Worm (Caenorhabditis elegans) whole organism, L1 larva: ENCODE data around the gene agxt-1.

Experiments
- C04F5.9 ChIP-seq: sonication (generic microtip); optimal IDR thresholded peaks from 2 replicates; lab custom pipeline; 2016; ENCODE audit warnings: missing genetic modification characterization, missing compliant biosample characterization
- C34B4.2 ChIP-seq: sonication (generic microtip); optimal IDR thresholded peaks from 2 replicates; lab custom pipeline; 2017; ENCODE audit warnings: mild to moderate bottlenecking, missing genetic modification characterization, missing compliant biosample characterization
- F16B12.6 ChIP-seq: fragments of 150-350 bp; optimal IDR thresholded peaks from 2 replicates; lab custom pipeline; 2014; ENCODE audit warnings: missing biosample characterization, missing genetic modification characterization
- Y116A8C.19 ChIP-seq: sonication (generic microtip); optimal IDR thresholded peaks from 2 replicates; lab custom pipeline; 2016; ENCODE audit warnings: missing compliant biosample characterization, missing genetic modification characterization, borderline replicate concordance
- aha-1 ChIP-seq: fragments of 150-350 bp; optimal IDR thresholded peaks from 2 replicates; lab custom pipeline; 2014; ENCODE audit warnings: missing biosample characterization, missing genetic modification characterization
- aly-2 ChIP-seq: fragments of 150-350 bp; optimal IDR thresholded peaks from 2 replicates; lab custom pipeline; 2014; ENCODE audit warnings: missing biosample characterization, missing genetic modification characterization
- ceh-63 ChIP-seq: fragments of 200-800 bp; sonication (Bioruptor generic); optimal IDR thresholded peaks from 2 replicates; lab custom pipeline; 2018; ENCODE audit warnings: mild to moderate bottlenecking, missing genetic modification characterization, missing compliant biosample characterization
- ceh-82 ChIP-seq, 3 experiments: fragments of 150-350 bp in 1 of 3; sonication (generic microtip) in 2 of 3; optimal IDR thresholded peaks; 2 replicates each; lab custom pipeline; 2014 to 2017; ENCODE audit warnings: missing biosample characterization in 3 of 3, missing genetic modification characterization in 3 of 3
- egl-13 ChIP-seq: sonication (generic microtip); optimal IDR thresholded peaks from 2 replicates; lab custom pipeline; 2016; ENCODE audit warnings: missing genotype, missing genetic modification reagents, missing genetic modification characterization, missing compliant biosample characterization
- egl-27 ChIP-seq, 2 experiments: fragments of 150-350 bp in 1 of 2; sonication (generic microtip); optimal IDR thresholded peaks; 3 replicates each; lab custom pipeline; 2017 to 2018; ENCODE audit warnings: missing biosample characterization in 2 of 2, missing genetic modification characterization in 2 of 2, missing genetic modification reagents in 2 of 2
- ets-5 ChIP-seq: fragments of 200-800 bp; sonication (Bioruptor generic); IDR thresholded peaks from 2 replicates; pipeline ENCODE4 v1.3.6; 2022; ENCODE audit warnings: missing genetic modification characterization, missing compliant biosample characterization
- fkh-4 ChIP-seq: sonication (generic microtip); optimal IDR thresholded peaks from 2 replicates; lab custom pipeline; 2016; ENCODE audit warnings: missing compliant biosample characterization, missing genetic modification characterization, borderline replicate concordance
- fkh-8 ChIP-seq: sonication (generic microtip); optimal IDR thresholded peaks from 2 replicates; lab custom pipeline; 2016; ENCODE audit warnings: mild to moderate bottlenecking, missing genetic modification characterization, missing compliant biosample characterization
- fos-1 ChIP-seq: fragments of 150-350 bp; optimal IDR thresholded peaks from 2 replicates; lab custom pipeline; 2014; ENCODE audit warnings: missing biosample characterization, missing genetic modification characterization
- hlh-17 ChIP-seq: fragments of 200-800 bp; sonication (Bioruptor generic); optimal IDR thresholded peaks from 2 replicates; lab custom pipeline; 2018; ENCODE audit warnings: missing genetic modification characterization, mild to moderate bottlenecking, missing compliant biosample characterization, moderate library complexity, borderline replicate concordance
- hlh-4 ChIP-seq: sonication (generic microtip); optimal IDR thresholded peaks from 2 replicates; lab custom pipeline; 2016; ENCODE audit warnings: mild to moderate bottlenecking, missing genetic modification characterization, missing compliant biosample characterization
- hpl-2 ChIP-seq: fragments of 150-350 bp; optimal IDR thresholded peaks from 2 replicates; lab custom pipeline; 2014; ENCODE audit warnings: missing biosample characterization, missing genetic modification reagents, missing genetic modification characterization
- isw-1 ChIP-seq: fragments of 200-800 bp; sonication (Bioruptor generic); IDR thresholded peaks from 2 replicates; pipeline ENCODE4 v1.3.6; 2022; ENCODE audit warnings: missing genetic modification characterization, missing compliant biosample characterization
- lin-13 ChIP-seq: fragments of 150-350 bp; optimal IDR thresholded peaks from 2 replicates; lab custom pipeline; 2014; ENCODE audit warnings: missing biosample characterization, missing genetic modification reagents, missing genetic modification characterization
- lin-14 ChIP-seq: fragments of 200-800 bp; sonication (Bioruptor generic); optimal IDR thresholded peaks from 2 replicates; lab custom pipeline; 2018; ENCODE audit warnings: mild to moderate bottlenecking, missing genetic modification characterization, moderate library complexity, missing compliant biosample characterization
- lsy-2 ChIP-seq, 2 experiments: fragments of 150-350 bp; optimal IDR thresholded peaks; 2 replicates each; lab custom pipeline; 2014; ENCODE audit warnings: missing biosample characterization in 2 of 2, missing genetic modification characterization in 2 of 2
- nhr-12 ChIP-seq: sonication (generic microtip); optimal IDR thresholded peaks from 2 replicates; lab custom pipeline; 2017; ENCODE audit warnings: missing biosample characterization, missing genetic modification characterization
- nhr-20 ChIP-seq: sonication (generic microtip); optimal IDR thresholded peaks from 2 replicates; lab custom pipeline; 2016; ENCODE audit warnings: mild to moderate bottlenecking, missing genetic modification characterization, missing compliant biosample characterization
- nhr-237 ChIP-seq: fragments of 150-350 bp; optimal IDR thresholded peaks from 2 replicates; lab custom pipeline; 2014; ENCODE audit warnings: missing biosample characterization, missing genetic modification characterization
- nhr-77 ChIP-seq: fragments of 150-350 bp; optimal IDR thresholded peaks from 2 replicates; lab custom pipeline; 2014; ENCODE audit warnings: missing biosample characterization, missing genetic modification characterization
- nhr-84 ChIP-seq: sonication (generic microtip); optimal IDR thresholded peaks from 2 replicates; lab custom pipeline; 2017; ENCODE audit warnings: missing biosample characterization, missing genetic modification characterization
- nhr-85 ChIP-seq: sonication (generic microtip); peaks from one replicate; lab custom pipeline; 2016; ENCODE audit warnings: missing genetic modification characterization, inconsistent platforms, missing compliant biosample characterization
- nhr-90 ChIP-seq: sonication (generic microtip); optimal IDR thresholded peaks from 2 replicates; lab custom pipeline; 2016; ENCODE audit warnings: mild to moderate bottlenecking, missing genetic modification characterization, missing compliant biosample characterization; ENCODE audit not compliant: poor library complexity
- pax-3 ChIP-seq: fragments of 200-800 bp; sonication (Bioruptor generic); optimal IDR thresholded peaks from 2 replicates; lab custom pipeline; 2018; ENCODE audit warnings: mild to moderate bottlenecking, missing genetic modification characterization, moderate library complexity, missing compliant biosample characterization
- snpc-4 ChIP-seq: fragments of 150-350 bp; optimal IDR thresholded peaks from 2 replicates; lab custom pipeline; 2014; ENCODE audit warnings: missing biosample characterization, missing genetic modification characterization
- snu-23 ChIP-seq: sonication (generic microtip); optimal IDR thresholded peaks from 2 replicates; lab custom pipeline; 2016; ENCODE audit warnings: missing genetic modification characterization, missing compliant biosample characterization
- sptf-1 ChIP-seq: fragments of 150-350 bp; optimal IDR thresholded peaks from 2 replicates; lab custom pipeline; 2014; ENCODE audit warnings: missing biosample characterization, missing genetic modification characterization
- swsn-7 ChIP-seq: sonication (generic microtip); optimal IDR thresholded peaks from 2 replicates; lab custom pipeline; 2016; ENCODE audit warnings: missing genetic modification characterization, missing compliant biosample characterization
- tbx-2 ChIP-seq: sonication (generic microtip); optimal IDR thresholded peaks from 2 replicates; lab custom pipeline; 2016; ENCODE audit warnings: missing genetic modification characterization, missing compliant biosample characterization
- unc-130 ChIP-seq: fragments of 150-350 bp; optimal IDR thresholded peaks from 2 replicates; lab custom pipeline; 2017; ENCODE audit warnings: missing biosample characterization, missing genetic modification characterization, inconsistent platforms
- unc-30 ChIP-seq: sonication (generic microtip); optimal IDR thresholded peaks from 2 replicates; lab custom pipeline; 2017; ENCODE audit warnings: missing biosample characterization, missing genetic modification characterization
- unc-62 ChIP-seq: fragments of 150-350 bp; optimal IDR thresholded peaks from 2 replicates; lab custom pipeline; 2014; ENCODE audit warnings: missing biosample characterization, missing genetic modification reagents, missing genetic modification characterization
- unc-86 ChIP-seq: sonication (generic microtip); optimal IDR thresholded peaks from 2 replicates; lab custom pipeline; 2016; ENCODE audit warnings: missing genetic modification characterization, missing compliant biosample characterization
- zag-1 ChIP-seq: fragments of 150-350 bp; optimal IDR thresholded peaks from 2 replicates; lab custom pipeline; 2014; ENCODE audit warnings: missing biosample characterization, missing genetic modification characterization
- zip-4 ChIP-seq: fragments of 200-800 bp; sonication (Bioruptor generic); optimal IDR thresholded peaks from 2 replicates; lab custom pipeline; 2018; ENCODE audit warnings: mild to moderate bottlenecking, missing genetic modification characterization, moderate library complexity, missing compliant biosample characterization
- ztf-11 ChIP-seq, 2 experiments: sonication (generic microtip); optimal IDR thresholded peaks; 2 replicates each; lab custom pipeline; 2016 to 2017; ENCODE audit warnings: missing genetic modification characterization in 2 of 2, missing biosample characterization in 1 of 2, missing compliant biosample characterization in 1 of 2
- ztf-4 ChIP-seq: fragments of 150-350 bp; optimal IDR thresholded peaks from 2 replicates; lab custom pipeline; 2014; ENCODE audit warnings: missing biosample characterization, missing genetic modification characterization

The agxt-1 gene

DNA sequence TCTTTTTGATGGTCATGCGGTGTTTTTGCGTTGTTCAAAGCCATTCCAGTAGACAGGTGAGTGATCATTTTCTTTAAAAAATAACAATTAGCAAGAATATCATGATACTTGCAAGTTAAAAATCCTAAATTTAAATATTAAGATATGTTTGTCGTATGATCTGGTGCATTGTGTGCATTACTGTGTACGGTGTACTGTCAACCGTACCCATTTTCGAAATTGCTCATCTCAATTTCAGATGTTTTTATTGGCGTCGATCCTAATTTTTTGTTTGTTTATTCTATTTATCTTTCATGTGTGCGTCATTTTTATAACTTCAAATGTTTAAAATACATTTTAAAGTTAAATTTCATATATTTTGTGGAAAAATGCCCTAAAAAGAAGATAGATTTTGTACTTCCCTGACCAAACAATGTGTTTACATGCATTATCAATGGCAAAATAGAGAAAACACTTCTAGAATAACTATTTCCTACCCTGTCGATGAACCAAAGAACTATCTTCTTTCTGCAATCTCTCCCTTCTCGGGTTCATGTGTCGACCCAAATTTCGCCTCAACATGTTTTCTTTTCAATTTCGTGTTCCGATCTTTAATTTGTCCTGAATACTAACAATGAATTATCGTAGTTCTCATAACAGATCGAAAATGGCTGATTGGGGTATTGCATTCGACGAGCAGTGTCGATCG is 39.0 kb downstream of the agxt-1 start, which contains the start of the genes T07D4.5 and ddx-19 (continued):
- TF ChIP-seq nhr-77 (tag; lab: Kevin White, UChicago): no peak
- peak in 1 of 3 experiments; percentile 15 for TF ChIP-seq ceh-82 (tag; optimal IDR thresholded peaks at IDR 0.05; lab: Kevin White, UChicago)
- no peak for TF ChIP-seq egl-27 (tag; optimal IDR thresholded peaks at IDR 0.05; lab: Kevin White, UChicago)
- TF ChIP-seq fos-1 (tag; lab: Kevin White, UChicago): peak; percentile 17
- no peak for TF ChIP-seq sptf-1
- TF ChIP-seq hlh-4: no peak
- TF ChIP-seq unc-130 (tag; lab: Kevin White, UChicago): peak; percentile 83
- TF ChIP-seq swsn-7: peak; percentile 29
- TF ChIP-seq lin-13 (GFP tag; lab: Kevin White, UChicago): no peak
- TF ChIP-seq F16B12.6 (tag; lab: Kevin White, UChicago): peak; percentile 87
- no peak for TF ChIP-seq zag-1 (tag; lab: Kevin White, UChicago)
- peak; percentile 65 for TF ChIP-seq snu-23 (GFP tag; lab: Kevin White, UChicago)
- no peak for TF ChIP-seq unc-62 (GFP tag; lab: Kevin White, UChicago)
- TF ChIP-seq hpl-2: no peak
- peak; percentile 45 for TF ChIP-seq nhr-85 (tag; lab: Kevin White, UChicago)
- TF ChIP-seq zip-4 (GFP tag; lab: Kevin White, UChicago): no peak
- no peak for TF ChIP-seq pax-3 (tag; lab: Kevin White, UChicago)
- no peak for TF ChIP-seq C34B4.2 (tag; lab: Kevin White, UChicago)
- peak; percentile 31 for TF ChIP-seq nhr-90 (tag; lab: Kevin White, UChicago)
- TF ChIP-seq hlh-17 (GFP tag; lab: Kevin White, UChicago): no peak
- no peak for TF ChIP-seq unc-30

DNA sequence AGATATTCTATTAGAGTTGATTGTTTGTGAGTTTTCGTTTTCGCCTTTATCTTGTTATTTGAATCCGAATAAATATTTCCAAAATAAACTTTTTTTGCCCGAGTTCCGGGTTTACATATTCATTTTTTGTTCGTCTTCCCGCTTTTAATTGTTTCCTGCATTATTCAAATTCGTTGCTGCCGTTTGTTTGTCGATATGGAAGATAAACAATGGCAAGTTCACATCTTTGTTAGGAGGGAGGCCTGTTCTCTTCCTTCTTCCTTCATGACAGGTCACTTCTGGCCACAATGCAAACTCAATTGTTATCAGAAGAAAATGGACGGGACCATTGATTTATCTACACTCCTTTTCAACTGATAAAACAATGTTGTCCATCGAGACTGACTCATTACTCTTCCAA is 44.2 kb downstream of the agxt-1 start:
- no peak for TF ChIP-seq nhr-84 (tag; lab: Kevin White, UChicago)
- TF ChIP-seq hlh-4: no peak
- TF ChIP-seq ceh-63: no peak
- no peak for TF ChIP-seq sptf-1
- TF ChIP-seq nhr-20 (tag; lab: Kevin White, UChicago): no peak
- no peak for TF ChIP-seq unc-86
- TF ChIP-seq lsy-2 (tag; optimal IDR thresholded peaks at IDR 0.05; lab: Kevin White, UChicago): no peak
- TF ChIP-seq aly-2 (tag; lab: Kevin White, UChicago): no peak
- TF ChIP-seq snu-23 (GFP tag; lab: Kevin White, UChicago): no peak
- no peak for TF ChIP-seq Y116A8C.19 (tag; lab: Kevin White, UChicago)
- TF ChIP-seq egl-13 (tag; lab: Kevin White, UChicago): no peak

DNA sequence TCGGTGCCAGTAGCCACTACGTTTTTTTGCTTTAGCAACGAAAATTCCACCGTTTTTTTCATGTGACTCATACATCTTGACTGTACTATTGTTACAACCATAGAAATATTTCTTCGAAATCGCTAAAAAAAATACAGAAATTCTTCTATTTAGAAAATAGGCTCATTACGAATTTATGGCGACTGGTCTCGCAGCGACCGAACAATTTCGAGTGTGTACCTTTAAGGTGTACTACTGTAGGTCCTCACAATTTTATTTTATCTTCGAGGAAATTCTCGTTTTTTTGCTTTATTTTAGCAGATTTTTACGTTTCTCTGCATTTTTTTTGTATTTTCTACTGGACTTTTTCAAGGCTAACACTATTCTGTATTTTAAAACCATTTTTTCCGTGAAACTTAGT is 44.6 kb downstream of the agxt-1 start:
- TF ChIP-seq unc-30 (no peak), ztf-4 (tag; lab: Kevin White, UChicago) (no peak), lsy-2 (tag; optimal IDR thresholded peaks at IDR 0.05; lab: Kevin White, UChicago) (no peak), nhr-12 (tag; lab: Kevin White, UChicago) (no peak), ets-5 (GFP tag; lab: Robert Waterston, UW) (no peak), aha-1 (no peak), nhr-237 (tag; lab: Kevin White, UChicago) (no peak), ztf-11 (tag; optimal IDR thresholded peaks at IDR 0.05; lab: Kevin White, UChicago) (no peak), snpc-4 (tag; lab: Kevin White, UChicago) (no peak), fkh-4 (no peak), isw-1 (GFP tag; lab: Robert Waterston, UW) (no peak), C04F5.9 (no peak), nhr-20 (tag; lab: Kevin White, UChicago) (no peak), tbx-2 (tag; lab: Kevin White, UChicago) (no peak), nhr-90 (tag; lab: Kevin White, UChicago) (no peak), fkh-8 (tag; lab: Kevin White, UChicago) (no peak), lin-14 (GFP tag; lab: Kevin White, UChicago) (no peak), hlh-4 (no peak)
